Fruit fly (Drosophila melanogaster): ENCODE measurements around the gene CG5885.

The CG5885 gene

dm6 chr2L:9890576-9890975 is 27.6 kb downstream of the CG5885 start, which contains the start of the genes CG34183 and CG4537 (continued):
- TF ChIP-seq Meics (GFP tag; optimal IDR thresholded peaks at IDR 0.05) (no peak), HLH4C (GFP tag; IDR thresholded peaks at IDR 0.05; ENCODE audit: partially characterized antibody) (peak; percentile 90), schlank (tag; optimal IDR thresholded peaks at IDR 0.05) (no peak), Dp (GFP tag; optimal IDR thresholded peaks at IDR 0.05) (peak; percentile 61), HLH3B (GFP tag; IDR thresholded peaks at IDR 0.05) (no peak), chinmo (GFP tag; IDR thresholded peaks at IDR 0.05; ENCODE audit: partially characterized antibody) (peak; percentile 94), phol (tag; optimal IDR thresholded peaks at IDR 0.05) (peak; percentile 49), CG13287 (GFP tag; IDR thresholded peaks at IDR 0.05; ENCODE audit: partially characterized antibody) (peak; percentile 96), ci (GFP tag; IDR thresholded peaks at IDR 0.05) (peak; percentile 13; the same call in 1 of the 3 replicates), Rfx (GFP tag; IDR thresholded peaks at IDR 0.05) (peak; percentile 39; the same call in 1 of the 2 replicates), ap (GFP tag; IDR thresholded peaks at IDR 0.05) (no peak), bbx (GFP tag; IDR thresholded peaks at IDR 0.05; ENCODE audit: partially characterized antibody) (peak; percentile 94), cato (GFP tag; optimal IDR thresholded peaks at IDR 0.05; ENCODE audit: borderline replicate concordance) (no peak), sens (GFP tag) (peak; percentile 58), E2f2 (GFP tag; IDR thresholded peaks at IDR 0.05) (peak; percentile 68), CG11247 (GFP tag; IDR thresholded peaks at IDR 0.05) (no peak), hbn (GFP tag; IDR thresholded peaks at IDR 0.05; ENCODE audit: partially characterized antibody) (peak; percentile 91)

- TF ChIP-seq CG34224 (GFP tag; IDR thresholded peaks at IDR 0.05; ENCODE audit: partially characterized antibody) (peak; percentile 21; the same call in 1 of the 3 replicates), h (optimal IDR thresholded peaks at IDR 0.05) (no peak), vnd (GFP tag; IDR thresholded peaks at IDR 0.05; ENCODE audit: partially characterized antibody) (peak; percentile 88), ato (GFP tag; IDR thresholded peaks at IDR 0.05; ENCODE audit: partially characterized antibody) (peak; percentile 92), sd (tag; optimal IDR thresholded peaks at IDR 0.05) (peak; percentile 55), CG13624 (GFP tag; optimal IDR thresholded peaks at IDR 0.05) (no peak), lab (GFP tag; optimal IDR thresholded peaks at IDR 0.05) (no peak), CG12071 (GFP tag; optimal IDR thresholded peaks at IDR 0.05) (no peak), MBD-R2 (GFP tag; IDR thresholded peaks at IDR 0.05) (peak; percentile 90), salm (tag; optimal IDR thresholded peaks at IDR 0.05) (no peak), pita (GFP tag; optimal IDR thresholded peaks at IDR 0.05) (peak; percentile 88), Hr51 (GFP tag; optimal IDR thresholded peaks at IDR 0.05) (peak in 1 of 2 experiments; percentile 37), CG1792 (GFP tag; optimal IDR thresholded peaks at IDR 0.05) (no peak), CG15011 (GFP tag; optimal IDR thresholded peaks at IDR 0.05) (no peak), ranshi (GFP tag; IDR thresholded peaks at IDR 0.05) (no peak), CG14860 (GFP tag; IDR thresholded peaks at IDR 0.05; ENCODE audit: partially characterized antibody) (peak; percentile 90), Abd-B (GFP tag; optimal IDR thresholded peaks at IDR 0.05) (no peak), CG17568 (GFP tag; optimal IDR thresholded peaks at IDR 0.05) (no peak), onecut (GFP tag; IDR thresholded peaks at IDR 0.05) (peak; percentile 96), CG14710 (tag; optimal IDR thresholded peaks at IDR 0.05) (peak; percentile 27), Fer1 (GFP tag; optimal IDR thresholded peaks at IDR 0.05) (no peak), wdn (GFP tag; IDR thresholded peaks at IDR 0.05) (no peak), CG7372 (GFP tag; IDR thresholded peaks at IDR 0.05) (0 out of 2 replicates have a peak, but pooled peaks have one; percentile 10), Ravus (GFP tag; IDR thresholded peaks at IDR 0.05) (no peak), HLH4C (GFP tag; IDR thresholded peaks at IDR 0.05; ENCODE audit: partially characterized antibody) (peak; percentile 99), pan (optimal IDR thresholded peaks at IDR 0.05) (no peak), pan (GFP tag; optimal IDR thresholded peaks at IDR 0.05 in 1 of 2, IDR thresholded peaks at IDR 0.05 in 1 of 2) (no peak), Dbx (GFP tag; IDR thresholded peaks at IDR 0.05) (peak; percentile 49), CG30431 (GFP tag; optimal IDR thresholded peaks at IDR 0.05) (no peak), PHDP (tag; optimal IDR thresholded peaks at IDR 0.05) (no peak), CG12236 (GFP tag; optimal IDR thresholded peaks at IDR 0.05) (no peak), CG16779 (GFP tag; IDR thresholded peaks at IDR 0.05) (no peak), gfzf (GFP tag; optimal IDR thresholded peaks at IDR 0.05) (peak; percentile 85)
Measured at dm6 chr2L:9887856-9888269, 30.3 kb downstream of the CG5885 start, which contains the start of gene Fkbp59. TSS of gene Fkbp59 (plus strand) at chr2L:9888005.
